Fruit fly (Drosophila melanogaster) whole organism, embryonic: ENCODE data around the gene Ufsp2.
A peak's percentile ranks its signal among the peaks of the same experiment; 100 is the strongest.

Source experiments
- CG12942 ChIP-seq: fragments of 200-800 bp; sonication (Bioruptor generic); optimal IDR thresholded peaks from 3 replicates; lab custom pipeline; 2016; ENCODE audit warnings: missing biosample characterization, missing genetic modification characterization
- CG1647 ChIP-seq: fragments of 200-800 bp; sonication (Bioruptor generic); optimal IDR thresholded peaks from 3 replicates; lab custom pipeline; 2016; ENCODE audit warnings: missing biosample characterization, missing genetic modification characterization
- CG2202 ChIP-seq: fragments of 200-800 bp; sonication (Bioruptor generic); optimal IDR thresholded peaks from 2 replicates; lab custom pipeline; 2018; ENCODE audit warnings: missing biosample characterization, mild to moderate bottlenecking, missing genetic modification characterization
- CG7271 ChIP-seq: fragments of 200-800 bp; sonication (Bioruptor generic); optimal IDR thresholded peaks from 2 replicates; lab custom pipeline; 2018; ENCODE audit warnings: missing biosample characterization, mild to moderate bottlenecking, missing genetic modification characterization, moderate library complexity
- Dek ChIP-seq: fragments of 200-800 bp; sonication (Bioruptor generic); optimal IDR thresholded peaks from 3 replicates; lab custom pipeline; 2019; ENCODE audit warnings: missing biosample characterization, mild to moderate bottlenecking, missing genetic modification characterization, moderate library complexity
- fu2 ChIP-seq: fragments of 200-800 bp; sonication (Bioruptor generic); optimal IDR thresholded peaks from 2 replicates; lab custom pipeline; 2016; ENCODE audit warnings: missing biosample characterization, missing genetic modification characterization
- nerfin-1 ChIP-seq: fragments of 200-800 bp; sonication (Bioruptor generic); optimal IDR thresholded peaks from 3 replicates; lab custom pipeline; 2019; ENCODE audit warnings: missing biosample characterization, mild to moderate bottlenecking, missing genetic modification characterization, moderate library complexity
- scrt ChIP-seq: fragments of 200-800 bp; sonication (Bioruptor generic); optimal IDR thresholded peaks from 2 replicates; lab custom pipeline; 2018; ENCODE audit warnings: missing biosample characterization, mild to moderate bottlenecking, missing genetic modification characterization, moderate library complexity
- sima ChIP-seq: fragments of 200-800 bp; sonication (Bioruptor generic); optimal IDR thresholded peaks from 2 replicates; lab custom pipeline; 2016; ENCODE audit warnings: missing biosample characterization, missing genetic modification characterization
- tio ChIP-seq: fragments of 200-800 bp; sonication (Bioruptor generic); optimal IDR thresholded peaks from 2 replicates; lab custom pipeline; 2017; ENCODE audit warnings: missing biosample characterization, missing genetic modification characterization, inconsistent platforms

dm6 chr3L:15616900-15617299, 40.5 kb downstream of the Ufsp2 start:
- no peak for TF ChIP-seq CG1647 (GFP tag; lab: Kevin White, UChicago)
- TF ChIP-seq fu2 (GFP tag; lab: Kevin White, UChicago): no peak
- TF ChIP-seq CG12942: no peak
- no peak for TF ChIP-seq sima
- no peak for TF ChIP-seq nerfin-1
- no peak for TF ChIP-seq Dek (tag; lab: Kevin White, UChicago)
- TF ChIP-seq CG2202 (tag; lab: Kevin White, UChicago): no peak
- TF ChIP-seq tio (GFP tag; lab: Kevin White, UChicago): no peak
- no peak for TF ChIP-seq CG7271 (tag; lab: Kevin White, UChicago)
- TF ChIP-seq scrt (GFP tag; lab: Kevin White, UChicago): peak; percentile 62
